Worm (Caenorhabditis elegans): ENCODE results near the gene C07A12.7.

C07A12.7 gene

DNA sequence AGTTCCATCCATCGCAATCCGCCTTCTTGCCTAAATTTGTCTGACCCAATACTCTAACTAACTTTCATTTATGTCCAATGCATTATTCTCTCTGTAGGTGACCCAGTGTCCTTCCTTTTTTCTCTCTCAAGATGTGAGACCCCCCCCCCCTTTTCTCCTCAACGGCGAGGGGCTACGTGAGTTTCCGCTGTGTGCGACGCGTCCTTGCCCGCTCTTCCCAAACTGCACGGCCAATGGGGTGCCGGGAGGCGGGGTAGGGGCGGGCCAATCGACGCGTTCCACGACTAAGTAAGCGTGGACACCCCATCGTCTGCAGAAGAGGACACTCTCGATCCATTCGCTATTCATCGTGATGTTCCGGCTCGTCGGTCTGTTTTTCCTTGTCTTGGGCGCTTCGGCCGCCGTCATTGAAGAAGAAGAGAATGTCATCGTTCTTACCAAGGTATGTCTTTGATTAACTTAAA, 2.0 kb upstream of the C07A12.7 start, which contains the start of gene pdi-2 (continued):
- no peak; the same call in 1 of the 2 replicates for TF ChIP-seq dmd-9 (GFP tag; IDR thresholded peaks at IDR 0.05)
- no peak for TF ChIP-seq cey-2 (tag; optimal IDR thresholded peaks at IDR 0.05; ENCODE audit: borderline replicate concordance, insufficient read depth)
- peak; percentile 76 for TF ChIP-seq nhr-25 (tag; optimal IDR thresholded peaks at IDR 0.05; ENCODE audit: borderline replicate concordance, insufficient read depth)
- TF ChIP-seq lin-29 (GFP tag; IDR thresholded peaks at IDR 0.05), result no peak
- no peak for TF ChIP-seq egl-27 (tag; optimal IDR thresholded peaks at IDR 0.05)
- TF ChIP-seq daf-12 (tag; optimal IDR thresholded peaks at IDR 0.05), result no peak
- TF ChIP-seq nhr-76 (tag; optimal IDR thresholded peaks at IDR 0.05), result no peak
- no peak for TF ChIP-seq php-3 (GFP tag; IDR thresholded peaks at IDR 0.05)
- TF ChIP-seq mxl-2 (GFP tag; conservative IDR thresholded peaks at IDR 0.05), result peak; percentile 47; the same call in 1 of the 2 replicates
- TF ChIP-seq hlh-30 (tag; optimal IDR thresholded peaks at IDR 0.05; ENCODE audit: insufficient read depth), result peak; percentile 70
- no peak for TF ChIP-seq Y105C5A.15 (GFP tag; IDR thresholded peaks at IDR 0.05)
- TF ChIP-seq Y5F2A.4 (GFP tag; optimal IDR thresholded peaks at IDR 0.05), result no peak
- peak; percentile 78 for TF ChIP-seq lin-13 (GFP tag; optimal IDR thresholded peaks at IDR 0.05)

ce11 chrX:4523315-4523714, 1.4 kb upstream of the C07A12.7 start:
- TF ChIP-seq dve-1 (tag; optimal IDR thresholded peaks at IDR 0.05; ENCODE audit: insufficient read depth) (peak; percentile 34), nhr-28 (tag; optimal IDR thresholded peaks at IDR 0.05) (peak; percentile 27), unc-130 (GFP tag; optimal IDR thresholded peaks at IDR 0.05) (no peak), ceh-32 (tag; optimal IDR thresholded peaks at IDR 0.05; ENCODE audit: poor library complexity) (no peak), pha-4 (GFP tag; IDR thresholded peaks at IDR 0.05) (no peak), pha-4 (tag; optimal IDR thresholded peaks at IDR 0.05) (no peak), daf-16 (GFP tag; optimal IDR thresholded peaks at IDR 0.05) (no peak), daf-16 (tag; optimal IDR thresholded peaks at IDR 0.05) (peak; percentile 83), mdl-1 (tag; optimal IDR thresholded peaks at IDR 0.05) (no peak), hlh-30 (tag; optimal IDR thresholded peaks at IDR 0.05; ENCODE audit: insufficient read depth) (peak; percentile 6), dmd-6 (GFP tag; IDR thresholded peaks at IDR 0.05) (peak; percentile 18; the same call in 1 of the 2 replicates)

- TF ChIP-seq dmd-8 (GFP tag; IDR thresholded peaks at IDR 0.05) (no peak), mdl-1 (tag; optimal IDR thresholded peaks at IDR 0.05) (peak in 1 of 2 experiments; percentile 27), unc-62 (GFP tag; optimal IDR thresholded peaks at IDR 0.05 in 1 of 2) (peak in 1 of 2 experiments; percentile 85), unc-62 (tag; optimal IDR thresholded peaks at IDR 0.05) (no peak), nhr-6 (tag; optimal IDR thresholded peaks at IDR 0.05) (no peak), hlh-30 (tag; optimal IDR thresholded peaks at IDR 0.05; ENCODE audit: insufficient read depth) (peak; percentile 18)
Measured at ce11 chrX:4521166-4521565, 778 bp downstream of the C07A12.7 start.

DNA sequence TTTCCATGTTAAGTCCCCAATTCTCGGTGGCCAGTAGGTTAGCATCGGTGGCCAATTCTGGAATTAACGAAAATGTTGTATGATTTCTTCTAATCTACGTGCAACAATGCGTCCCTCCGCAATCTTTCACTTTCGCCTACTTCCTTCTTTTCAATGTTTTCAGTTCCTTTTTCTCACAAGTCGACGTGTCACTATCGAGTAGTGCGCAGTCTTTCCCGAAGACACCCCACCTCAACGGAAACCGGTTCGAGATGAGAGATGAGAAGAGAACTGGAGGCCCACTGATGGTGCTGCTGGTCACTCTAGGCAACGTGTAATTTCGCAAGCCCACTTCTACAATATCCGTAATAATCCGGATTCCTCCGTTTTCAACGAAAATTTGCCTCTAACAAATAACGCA, 2.0 kb downstream of the C07A12.7 start:
- peak; percentile 59 for TF ChIP-seq nhr-28 (tag; optimal IDR thresholded peaks at IDR 0.05)
- peak; percentile 83 for TF ChIP-seq aha-1 (tag)
- TF ChIP-seq unc-62 (GFP tag; optimal IDR thresholded peaks at IDR 0.05 in 1 of 2), result peak in 1 of 2 experiments; percentile 16
- TF ChIP-seq unc-62 (tag; optimal IDR thresholded peaks at IDR 0.05), result no peak
- TF ChIP-seq mxl-3 (GFP tag; optimal IDR thresholded peaks at IDR 0.05), result peak; percentile 82
- no peak for TF ChIP-seq spr-1 (tag; optimal IDR thresholded peaks at IDR 0.05)
- no peak for TF ChIP-seq ceh-62 (tag; optimal IDR thresholded peaks at IDR 0.05)
- TF ChIP-seq nhr-10 (tag; optimal IDR thresholded peaks at IDR 0.05), result peak; percentile 10
- TF ChIP-seq mdl-1 (tag; optimal IDR thresholded peaks at IDR 0.05), result peak in 1 of 2 experiments; percentile 52
- peak; percentile 29 for TF ChIP-seq spr-3 (GFP tag; optimal IDR thresholded peaks at IDR 0.05)
- TF ChIP-seq hmg-1.1 (GFP tag; IDR thresholded peaks at IDR 0.05), result no peak
- peak; percentile 49 for TF ChIP-seq hlh-11 (tag; optimal IDR thresholded peaks at IDR 0.05)
